Worm (Caenorhabditis elegans) whole organism, midembryonic: ENCODE data around the gene W05E10.2.

Experiments used
- T22C8.4 ChIP-seq: fragments of 200-800 bp; sonication (Bioruptor generic); IDR thresholded peaks from 2 replicates; pipeline ENCODE4 v1.3.6; 2022; ENCODE audit warnings: missing genetic modification characterization, missing compliant biosample characterization
- cog-1 ChIP-seq: sonication (generic microtip); optimal IDR thresholded peaks from 2 replicates; lab custom pipeline; 2016; ENCODE audit warnings: missing genetic modification characterization, missing compliant biosample characterization
- flt-1 ChIP-seq: fragments of 200-800 bp; sonication (Bioruptor generic); IDR thresholded peaks from 2 replicates; pipeline ENCODE4 v1.3.6; 2022; ENCODE audit warnings: missing genetic modification characterization, missing compliant biosample characterization
- klf-2 ChIP-seq: fragments of 200-800 bp; sonication (Bioruptor generic); conservative IDR thresholded peaks from 2 replicates; pipeline ENCODE4 v1.3.6; 2022; ENCODE audit warnings: missing genetic modification reagents, missing genetic modification characterization, missing compliant biosample characterization
- med-1 ChIP-seq: sonication (generic microtip); optimal IDR thresholded peaks from 2 replicates; lab custom pipeline; 2017; ENCODE audit warnings: missing genetic modification characterization, mild to moderate bottlenecking, missing compliant biosample characterization, antibody characterized with exemption, missing genetic modification reagents; ENCODE audit not compliant: insufficient read depth
- ref-1 ChIP-seq: fragments of 200-800 bp; sonication (Bioruptor generic); conservative IDR thresholded peaks from 2 replicates; pipeline ENCODE4 v1.3.6; 2022; ENCODE audit warnings: missing genetic modification reagents, missing genetic modification characterization, missing compliant biosample characterization
- tab-1 ChIP-seq: fragments of 200-800 bp; sonication (Bioruptor generic); IDR thresholded peaks from 2 replicates; pipeline ENCODE4 v1.3.6; 2022; ENCODE audit warnings: missing genetic modification characterization, missing compliant biosample characterization
- ztf-23 ChIP-seq: fragments of 200-800 bp; sonication (Bioruptor generic); IDR thresholded peaks from 2 replicates; pipeline ENCODE4 v1.3.6; 2022; ENCODE audit warnings: missing genetic modification reagents, missing genetic modification characterization, missing compliant biosample characterization
- ztf-29 ChIP-seq: fragments of 200-800 bp; sonication (Bioruptor generic); IDR thresholded peaks from 2 replicates; pipeline ENCODE4 v1.3.6; 2022; ENCODE audit warnings: missing genetic modification reagents, missing genetic modification characterization, missing compliant biosample characterization

The W05E10.2 gene

DNA sequence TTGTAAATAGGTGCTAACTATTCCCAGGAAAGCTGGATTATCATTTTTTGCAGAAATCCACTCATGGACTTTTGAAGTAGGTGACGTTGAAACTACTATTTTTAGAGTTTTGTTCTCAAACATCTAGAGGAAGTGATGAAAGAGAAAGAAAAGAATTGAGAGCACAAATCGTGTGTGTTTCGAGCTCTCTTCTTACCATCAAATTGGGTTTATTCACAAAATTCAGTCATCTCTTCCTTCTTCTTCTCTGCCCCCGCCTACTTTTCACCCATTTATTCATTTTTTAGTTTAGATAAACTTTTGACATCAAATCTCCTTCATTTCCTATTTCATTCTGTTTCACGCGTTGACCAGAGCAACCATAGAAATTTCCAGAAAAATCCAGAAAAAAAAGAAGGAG, at the start of gene W05E10.2:
W05E10.2 (plus strand) TSS at position 301 of the 400 bp plus-strand sequence.
- TF ChIP-seq flt-1 (GFP tag; lab: Robert Waterston, UW), result no peak
- no peak for TF ChIP-seq ztf-29
- TF ChIP-seq ref-1 (GFP tag; lab: Robert Waterston, UW), result no peak
- TF ChIP-seq med-1 (GFP tag; lab: Kevin White, UChicago), result no peak
- TF ChIP-seq cog-1 (tag; lab: Kevin White, UChicago), result no peak
- no peak for TF ChIP-seq tab-1
- TF ChIP-seq ztf-23 (GFP tag; lab: Robert Waterston, UW), result no peak
- TF ChIP-seq klf-2, result no peak
- no peak for TF ChIP-seq T22C8.4 (GFP tag; lab: Robert Waterston, UW)

DNA sequence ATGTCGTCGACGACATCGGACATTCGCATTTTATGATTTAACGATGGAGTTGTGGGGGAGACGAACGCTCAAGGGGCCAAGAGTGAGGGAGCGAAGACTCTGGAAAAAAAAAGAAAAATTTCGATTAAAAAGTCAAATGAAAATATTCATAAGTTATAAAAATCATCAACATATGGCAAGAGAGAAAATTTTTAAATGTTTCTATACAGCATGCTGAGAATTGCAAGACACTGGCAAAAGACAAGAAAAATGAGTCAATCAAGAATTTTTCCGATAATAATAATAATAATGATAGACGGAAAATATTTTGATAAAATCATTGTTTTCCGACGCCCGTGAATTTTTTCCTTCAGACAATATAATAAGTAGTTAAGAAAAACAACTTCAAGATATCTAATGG, 49.8 kb upstream of the W05E10.2 start, which contains the start of gene sipa-1:
sipa-1 (minus strand) TSS at position 101 of the 400 bp plus-strand sequence.
- TF ChIP-seq ztf-23 (GFP tag; lab: Robert Waterston, UW) (no peak), ref-1 (GFP tag; lab: Robert Waterston, UW) (no peak), cog-1 (tag; lab: Kevin White, UChicago) (no peak), T22C8.4 (GFP tag; lab: Robert Waterston, UW) (no peak), tab-1 (no peak), med-1 (GFP tag; lab: Kevin White, UChicago) (no peak), flt-1 (GFP tag; lab: Robert Waterston, UW) (no peak), klf-2 (no peak), ztf-29 (no peak)

DNA sequence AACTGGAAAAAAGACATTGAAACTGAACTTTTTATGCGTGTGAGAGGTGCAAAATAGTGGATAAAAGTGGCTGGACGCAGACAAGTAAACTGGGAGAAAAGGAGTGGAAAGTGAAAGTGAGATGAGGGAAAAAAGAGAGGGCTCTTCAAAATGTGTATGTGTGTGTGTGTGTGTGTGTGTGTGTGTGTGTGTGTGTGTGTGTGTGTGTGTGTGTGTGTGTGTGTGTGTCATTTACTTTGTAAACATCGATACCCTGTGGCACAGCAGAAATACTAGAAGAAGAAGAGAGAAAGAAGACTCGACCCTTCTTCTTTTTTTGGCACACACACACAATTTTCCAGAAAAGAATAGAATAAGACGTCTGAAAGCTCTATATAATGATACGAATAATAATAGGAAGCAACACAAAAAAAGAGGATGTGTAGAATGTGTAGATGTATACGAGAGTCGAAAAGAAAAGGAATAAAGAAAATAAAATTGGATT, 48.3 kb upstream of the W05E10.2 start:
- no peak for TF ChIP-seq ztf-29
- no peak for TF ChIP-seq cog-1 (tag; lab: Kevin White, UChicago)
- 0 out of 2 replicates have a peak, but pooled peaks have one; percentile 27 for TF ChIP-seq ztf-23 (GFP tag; lab: Robert Waterston, UW)
- no peak for TF ChIP-seq tab-1

DNA sequence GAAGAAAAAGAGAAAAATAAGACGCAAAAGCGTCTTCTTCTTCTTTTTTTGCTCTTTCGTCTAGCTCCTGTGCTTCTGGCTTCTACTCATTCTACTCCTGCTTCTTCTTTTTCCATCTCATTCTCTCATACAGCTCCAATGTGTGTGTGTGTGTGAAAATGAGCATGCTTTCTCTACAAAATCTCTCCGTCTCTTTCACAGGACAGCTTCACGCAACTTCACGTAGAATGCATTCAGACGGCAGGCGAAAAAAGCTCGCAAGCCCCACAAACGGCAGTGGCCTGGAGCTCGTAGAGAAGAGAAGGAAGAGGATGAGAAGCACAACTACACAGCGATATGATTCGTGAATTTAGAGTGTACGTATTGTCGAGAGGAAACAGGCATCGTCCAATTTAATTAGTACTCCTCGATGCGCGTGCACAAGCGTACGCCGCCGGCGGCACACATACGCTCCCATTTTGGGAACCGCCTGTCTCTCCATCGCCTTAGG, 45.6 kb upstream of the W05E10.2 start:
- TF ChIP-seq ztf-23 (GFP tag; lab: Robert Waterston, UW) (no peak), klf-2 (no peak), ztf-29 (no peak), tab-1 (no peak), flt-1 (GFP tag; lab: Robert Waterston, UW) (no peak), med-1 (GFP tag; lab: Kevin White, UChicago) (no peak), T22C8.4 (GFP tag; lab: Robert Waterston, UW) (no peak)

DNA sequence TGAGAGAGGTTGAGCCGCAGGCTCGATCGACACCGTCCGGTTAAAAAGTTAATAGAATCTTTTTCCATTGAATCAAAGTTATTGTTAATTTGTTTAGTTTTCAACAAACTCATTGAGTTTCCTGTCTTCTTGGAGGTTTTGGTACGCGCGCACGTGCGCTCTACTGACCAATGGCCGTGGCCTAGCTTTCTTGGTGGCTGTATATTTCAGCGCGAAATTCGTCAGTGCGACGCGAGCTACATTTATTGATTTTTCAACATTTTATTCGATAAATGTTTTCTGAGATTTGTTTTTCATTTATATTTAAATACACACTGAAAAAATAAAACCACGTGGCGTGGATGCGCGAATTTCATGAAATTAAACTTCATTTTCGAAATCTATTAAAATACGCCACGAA, 42.8 kb upstream of the W05E10.2 start, which contains the start of gene bir-1:
bir-1 (plus strand) TSS at position 312 of the 400 bp plus-strand sequence.
- TF ChIP-seq ztf-23 (GFP tag; lab: Robert Waterston, UW) (peak; percentile 69; the same call in 1 of the 2 replicates), ztf-29 (no peak), flt-1 (GFP tag; lab: Robert Waterston, UW) (no peak), med-1 (GFP tag; lab: Kevin White, UChicago) (no peak), cog-1 (tag; lab: Kevin White, UChicago) (peak; percentile 11), tab-1 (no peak), T22C8.4 (GFP tag; lab: Robert Waterston, UW) (peak; percentile 76), klf-2 (no peak), ref-1 (GFP tag; lab: Robert Waterston, UW) (peak; percentile 57; the same call in 1 of the 2 replicates)

DNA sequence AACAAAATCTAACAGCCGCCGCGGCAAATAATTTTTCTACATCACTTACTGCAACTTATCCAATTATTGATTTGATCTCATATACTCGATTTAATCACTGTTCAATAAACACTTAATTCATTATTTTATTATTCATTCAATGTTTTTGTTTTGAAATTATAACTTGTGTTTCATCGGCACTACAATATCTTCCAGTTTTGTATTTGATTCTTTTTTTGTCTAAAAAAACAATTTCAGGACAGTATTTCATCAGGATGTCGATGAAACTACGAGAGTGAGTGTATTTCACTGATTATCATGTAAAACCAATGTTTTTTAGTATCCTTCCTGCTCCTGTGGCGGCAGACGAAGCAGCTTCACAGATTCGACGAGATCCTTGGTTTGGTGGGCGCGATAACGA, 41.7 kb upstream of the W05E10.2 start, which contains the start of gene skp-1:
skp-1 (plus strand) TSS at position 238 of the 400 bp plus-strand sequence.
- no peak for TF ChIP-seq med-1 (GFP tag; lab: Kevin White, UChicago)
- no peak for TF ChIP-seq tab-1
- TF ChIP-seq ref-1 (GFP tag; lab: Robert Waterston, UW), result no peak
- TF ChIP-seq ztf-23 (GFP tag; lab: Robert Waterston, UW), result no peak
- no peak for TF ChIP-seq klf-2
- no peak for TF ChIP-seq T22C8.4 (GFP tag; lab: Robert Waterston, UW)
- no peak for TF ChIP-seq flt-1 (GFP tag; lab: Robert Waterston, UW)
- TF ChIP-seq ztf-29, result no peak
- no peak for TF ChIP-seq cog-1 (tag; lab: Kevin White, UChicago)

DNA sequence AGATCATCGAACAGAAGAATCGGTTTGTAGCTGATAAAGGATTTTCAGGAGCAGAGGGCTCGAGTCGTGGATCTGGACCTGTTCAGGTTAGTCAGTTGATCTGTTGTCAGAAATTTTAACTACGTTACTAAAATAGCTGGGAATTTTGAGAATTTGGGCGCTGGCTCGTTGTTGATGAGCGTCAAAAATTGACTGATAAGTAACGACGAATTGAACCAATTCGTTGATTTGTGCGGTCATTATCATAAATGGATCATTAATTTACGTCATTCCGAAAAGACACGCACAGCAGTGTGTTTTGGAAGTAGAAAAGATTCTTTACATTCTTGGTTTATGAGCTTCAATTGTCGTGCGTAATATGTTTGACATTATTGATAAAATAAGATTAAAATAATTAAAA, 39.2 kb upstream of the W05E10.2 start:
- no peak for TF ChIP-seq klf-2
- no peak for TF ChIP-seq med-1 (GFP tag; lab: Kevin White, UChicago)
- no peak for TF ChIP-seq ztf-29
- no peak for TF ChIP-seq cog-1 (tag; lab: Kevin White, UChicago)

DNA sequence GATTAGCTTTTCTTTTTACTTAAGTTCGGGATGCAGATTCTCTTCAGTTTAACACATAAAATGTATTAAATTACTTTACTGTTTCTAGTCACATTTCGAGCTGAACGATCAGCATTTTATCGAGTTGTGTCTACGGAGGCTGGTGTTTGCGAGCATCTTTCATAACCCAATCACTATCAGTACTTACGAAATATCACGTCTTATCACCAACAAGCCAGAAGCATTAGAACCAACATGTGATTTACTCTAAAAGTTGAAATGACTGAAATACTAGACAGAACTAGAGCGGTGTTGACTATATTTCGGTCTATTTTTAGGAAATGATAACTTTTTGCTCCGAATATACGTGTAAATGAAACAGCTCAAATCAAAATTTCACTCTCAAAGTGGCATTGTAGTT, 38.5 kb upstream of the W05E10.2 start:
- TF ChIP-seq flt-1 (GFP tag; lab: Robert Waterston, UW), result no peak
- TF ChIP-seq T22C8.4 (GFP tag; lab: Robert Waterston, UW), result no peak
- TF ChIP-seq ztf-29, result no peak
- TF ChIP-seq tab-1, result no peak
- no peak for TF ChIP-seq ref-1 (GFP tag; lab: Robert Waterston, UW)
- TF ChIP-seq med-1 (GFP tag; lab: Kevin White, UChicago), result no peak
- TF ChIP-seq ztf-23 (GFP tag; lab: Robert Waterston, UW), result no peak

DNA sequence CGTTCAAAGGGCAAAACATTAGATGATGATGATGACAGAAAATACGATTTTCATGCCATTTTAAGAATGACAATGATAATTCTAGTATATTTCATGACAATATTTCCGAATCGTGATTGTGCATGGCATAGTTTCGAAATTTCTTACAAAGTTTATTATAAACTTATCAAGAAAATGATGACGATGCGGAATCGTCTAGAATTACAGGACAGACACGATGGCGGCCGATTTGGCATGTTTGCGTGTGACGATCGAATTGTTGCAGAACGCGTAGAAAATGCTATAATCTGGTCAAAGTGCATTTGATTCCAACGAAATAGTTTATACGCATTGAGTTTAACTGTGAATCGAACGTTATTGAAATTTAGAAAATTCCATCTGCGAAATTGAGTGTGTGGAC, 37.7 kb upstream of the W05E10.2 start:
- TF ChIP-seq ztf-23 (GFP tag; lab: Robert Waterston, UW), result no peak
- no peak for TF ChIP-seq cog-1 (tag; lab: Kevin White, UChicago)
- no peak for TF ChIP-seq ref-1 (GFP tag; lab: Robert Waterston, UW)
- no peak for TF ChIP-seq klf-2
- TF ChIP-seq flt-1 (GFP tag; lab: Robert Waterston, UW), result no peak
- TF ChIP-seq tab-1, result no peak
- TF ChIP-seq T22C8.4 (GFP tag; lab: Robert Waterston, UW), result no peak

DNA sequence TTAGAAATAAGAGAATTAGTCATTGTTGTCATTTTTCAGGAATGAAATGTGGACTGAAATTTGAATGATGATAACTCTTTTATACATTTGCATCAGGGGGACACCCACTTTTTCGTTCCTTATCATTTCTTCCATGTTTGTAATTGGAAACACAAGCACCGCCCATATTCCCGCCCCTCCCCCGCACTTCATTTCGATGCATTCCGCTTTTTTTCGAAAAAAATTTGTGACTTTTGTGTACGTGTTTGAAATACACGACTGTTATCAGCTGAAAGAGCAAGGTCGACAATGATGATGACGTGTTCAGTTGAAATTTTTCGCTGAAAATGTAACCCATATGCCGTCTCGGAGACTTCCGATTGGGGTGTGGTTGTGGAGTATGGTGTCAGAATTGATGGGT, 36.3 kb upstream of the W05E10.2 start, which contains the start of gene zip-10:
zip-10 (minus strand) TSS at position 43 of the 400 bp plus-strand sequence.
- no peak for TF ChIP-seq med-1 (GFP tag; lab: Kevin White, UChicago)
- TF ChIP-seq T22C8.4 (GFP tag; lab: Robert Waterston, UW), result no peak
- no peak for TF ChIP-seq cog-1 (tag; lab: Kevin White, UChicago)
- TF ChIP-seq tab-1, result no peak
- no peak for TF ChIP-seq ztf-29
- TF ChIP-seq ztf-23 (GFP tag; lab: Robert Waterston, UW), result no peak
- no peak for TF ChIP-seq ref-1 (GFP tag; lab: Robert Waterston, UW)
